Worm (Caenorhabditis elegans) whole organism, L4 larva: Measurements from ENCODE around the gene far-8.

Experiments used
- F44E2.7 ChIP-seq: fragments of 200-800 bp; sonication (Bioruptor generic); IDR thresholded peaks from 2 replicates; pipeline ENCODE4 v2.1.2; 2022; ENCODE audit warnings: missing genetic modification characterization, missing compliant biosample characterization
- R02D3.7 ChIP-seq: fragments of 150-350 bp; sonication (generic microtip); optimal IDR thresholded peaks from 3 replicates; lab custom pipeline; 2014; ENCODE audit warnings: missing biosample characterization, missing genetic modification characterization
- Y5F2A.4 ChIP-seq: fragments of 200-800 bp; sonication (Bioruptor generic); optimal IDR thresholded peaks from 2 replicates; lab custom pipeline; 2018; ENCODE audit warnings: mild to moderate bottlenecking, missing genetic modification characterization, missing compliant biosample characterization
- Y75B8A.6 ChIP-seq: fragments of 200-800 bp; sonication (Bioruptor generic); IDR thresholded peaks from 2 replicates; pipeline ENCODE4 v1.3.6; 2022; ENCODE audit warnings: missing genetic modification reagents, missing genetic modification characterization, missing compliant biosample characterization
- ZK337.2 ChIP-seq: fragments of 200-800 bp; sonication (Bioruptor generic); IDR thresholded peaks from 2 replicates; pipeline ENCODE4 v1.3.6; 2022; ENCODE audit warnings: missing genetic modification reagents, missing genetic modification characterization, missing compliant biosample characterization
- aha-1 ChIP-seq: fragments of 150-350 bp; peaks from one replicate; lab custom pipeline; 2014; ENCODE audit warnings: missing biosample characterization, missing genetic modification characterization
- ceh-28 ChIP-seq: fragments of 150-350 bp; optimal IDR thresholded peaks from 2 replicates; lab custom pipeline; 2014; ENCODE audit warnings: missing biosample characterization, missing genetic modification reagents, missing genetic modification characterization
- ceh-62 ChIP-seq: sonication (generic microtip); optimal IDR thresholded peaks from 2 replicates; lab custom pipeline; 2017; ENCODE audit warnings: missing biosample characterization, missing genetic modification characterization
- ceh-82 ChIP-seq: sonication (generic microtip); optimal IDR thresholded peaks from 2 replicates; lab custom pipeline; 2017; ENCODE audit warnings: missing biosample characterization, missing genetic modification characterization
- ces-1 ChIP-seq: fragments of 150-350 bp; sonication (generic microtip); optimal IDR thresholded peaks from 4 replicates; lab custom pipeline; 2014; ENCODE audit warnings: missing biosample characterization, missing genetic modification reagents, missing genetic modification characterization
- cey-2 ChIP-seq: sonication (generic microtip); optimal IDR thresholded peaks from 3 replicates; lab custom pipeline; 2017; ENCODE audit warnings: missing genetic modification characterization, mild to moderate bottlenecking, missing compliant biosample characterization, antibody characterized with exemption, borderline replicate concordance; ENCODE audit not compliant: insufficient read depth
- ctbp-1 ChIP-seq: fragments of 200-800 bp; sonication (Bioruptor generic); IDR thresholded peaks from 2 replicates; pipeline ENCODE4 v1.3.6; 2022; ENCODE audit warnings: missing genetic modification reagents, missing genetic modification characterization, missing compliant biosample characterization
- daf-12 ChIP-seq: fragments of 150-350 bp; optimal IDR thresholded peaks from 2 replicates; lab custom pipeline; 2014; ENCODE audit warnings: missing biosample characterization, missing genetic modification reagents, missing genetic modification characterization
- daf-16 ChIP-seq, 3 experiments: sonication (generic microtip); optimal IDR thresholded peaks; 2 replicates each; lab custom pipeline; 2016 to 2017; ENCODE audit warnings: missing genetic modification characterization in 3 of 3, missing genetic modification reagents in 3 of 3, mild to moderate bottlenecking in 2 of 3, missing compliant biosample characterization in 2 of 3, missing biosample characterization in 1 of 3, moderate library complexity in 1 of 3
- daf-8 ChIP-seq: fragments of 200-800 bp; sonication (Bioruptor generic); IDR thresholded peaks from 2 replicates; pipeline ENCODE4 v1.3.6; 2022; ENCODE audit warnings: missing genetic modification characterization, missing compliant biosample characterization
- dve-1 ChIP-seq: sonication (generic microtip); optimal IDR thresholded peaks from 2 replicates; lab custom pipeline; 2017; ENCODE audit warnings: antibody characterized with exemption, mild to moderate bottlenecking, missing genetic modification characterization, missing compliant biosample characterization; ENCODE audit not compliant: insufficient read depth
- egl-27 ChIP-seq: sonication (generic microtip); optimal IDR thresholded peaks from 3 replicates; lab custom pipeline; 2017; ENCODE audit warnings: missing biosample characterization, missing genetic modification reagents, missing genetic modification characterization
- egl-43 ChIP-seq: fragments of 200-800 bp; sonication (Bioruptor generic); IDR thresholded peaks from 2 replicates; pipeline ENCODE4 v1.3.6; 2022; ENCODE audit warnings: missing genetic modification reagents, missing genetic modification characterization, missing compliant biosample characterization
- gei-8 ChIP-seq: fragments of 200-800 bp; sonication (Bioruptor generic); optimal IDR thresholded peaks from 2 replicates; lab custom pipeline; 2018; ENCODE audit warnings: mild to moderate bottlenecking, missing genetic modification characterization, missing compliant biosample characterization
- hif-1 ChIP-seq, 2 experiments: sonication (generic microtip); optimal IDR thresholded peaks; 2 replicates each; lab custom pipeline; 2016 to 2017; ENCODE audit warnings: missing compliant biosample characterization in 2 of 2, missing genetic modification characterization in 2 of 2, missing genetic modification reagents in 2 of 2, missing genotype in 2 of 2, mild to moderate bottlenecking in 1 of 2
- lim-7 ChIP-seq: fragments of 200-800 bp; sonication (Bioruptor generic); IDR thresholded peaks from 2 replicates; pipeline ENCODE4 v1.3.6; 2022; ENCODE audit warnings: missing genetic modification characterization, missing compliant biosample characterization
- lin-13 ChIP-seq: fragments of 150-350 bp; optimal IDR thresholded peaks from 2 replicates; lab custom pipeline; 2014; ENCODE audit warnings: missing biosample characterization, missing genetic modification reagents, missing genetic modification characterization
- lin-38 ChIP-seq: fragments of 200-800 bp; sonication (Bioruptor generic); IDR thresholded peaks from 2 replicates; pipeline ENCODE4 v1.3.6; 2022; ENCODE audit warnings: missing genetic modification reagents, missing genetic modification characterization, missing compliant biosample characterization
- lir-3 ChIP-seq: sonication (generic microtip); optimal IDR thresholded peaks from 2 replicates; lab custom pipeline; 2016; ENCODE audit warnings: mild to moderate bottlenecking, missing genetic modification characterization, missing compliant biosample characterization
- lsy-2 ChIP-seq, 2 experiments: fragments of 150-350 bp in 1 of 2; sonication (generic microtip) in 1 of 2; optimal IDR thresholded peaks; 2 replicates each; lab custom pipeline; 2014 to 2017; ENCODE audit warnings: missing biosample characterization in 2 of 2, missing genetic modification characterization in 2 of 2
- madf-5 ChIP-seq, 2 experiments: fragments of 200-800 bp; sonication (Bioruptor generic); IDR thresholded peaks; 2 replicates each; pipeline ENCODE4 v1.3.6; 2022; ENCODE audit warnings: missing compliant biosample characterization in 2 of 2, missing genetic modification characterization in 2 of 2
- madf-9 ChIP-seq: fragments of 200-800 bp; sonication (Bioruptor generic); conservative IDR thresholded peaks from 2 replicates; pipeline ENCODE4 v1.3.6; 2022; ENCODE audit warnings: missing genetic modification reagents, missing genetic modification characterization, missing compliant biosample characterization
- mdl-1 ChIP-seq, 2 experiments: fragments of 150-350 bp in 1 of 2; sonication (generic microtip) in 1 of 2; optimal IDR thresholded peaks; 2 replicates each; lab custom pipeline; 2014 to 2017; ENCODE audit warnings: missing biosample characterization in 2 of 2, missing genetic modification characterization in 2 of 2
- mes-2 ChIP-seq: sonication (generic microtip); optimal IDR thresholded peaks from 2 replicates; lab custom pipeline; 2016; ENCODE audit warnings: missing genotype, mild to moderate bottlenecking, missing genetic modification characterization, missing compliant biosample characterization; ENCODE audit not compliant: poor library complexity, severe bottlenecking
- mxl-2 ChIP-seq: fragments of 200-800 bp; sonication (Bioruptor generic); conservative IDR thresholded peaks from 2 replicates; pipeline ENCODE4 v1.3.6; 2022; ENCODE audit warnings: missing genetic modification reagents, missing genetic modification characterization, missing compliant biosample characterization
- nhr-102 ChIP-seq: sonication (generic microtip); optimal IDR thresholded peaks from 2 replicates; lab custom pipeline; 2016; ENCODE audit warnings: mild to moderate bottlenecking, missing genetic modification characterization, moderate library complexity, missing compliant biosample characterization
- nhr-11 ChIP-seq: fragments of 150-350 bp; optimal IDR thresholded peaks from 2 replicates; lab custom pipeline; 2014; ENCODE audit warnings: missing biosample characterization, missing genetic modification characterization
- nhr-48 ChIP-seq: sonication (generic microtip); optimal IDR thresholded peaks from 2 replicates; lab custom pipeline; 2016; ENCODE audit warnings: mild to moderate bottlenecking, missing genetic modification characterization, missing compliant biosample characterization
- nhr-76 ChIP-seq: fragments of 150-350 bp; optimal IDR thresholded peaks from 2 replicates; lab custom pipeline; 2014; ENCODE audit warnings: missing biosample characterization, missing genetic modification characterization
- pha-4 ChIP-seq, 2 experiments: fragments of 150-350 bp in 1 of 2; fragments of 200-800 bp in 1 of 2; sonication (Bioruptor generic) in 1 of 2; IDR thresholded peaks in 1 of 2; optimal IDR thresholded peaks in 1 of 2; 2 replicates each; pipeline versions ENCODE4 v1.3.6 to Lab custom; 2014 to 2022; ENCODE audit warnings: missing genetic modification characterization in 2 of 2, missing genetic modification reagents in 2 of 2, missing biosample characterization in 1 of 2, missing compliant biosample characterization in 1 of 2
- php-3 ChIP-seq: fragments of 200-800 bp; sonication (Bioruptor generic); IDR thresholded peaks from 2 replicates; pipeline ENCODE4 v1.3.6; 2022; ENCODE audit warnings: missing genetic modification reagents, missing genetic modification characterization, missing compliant biosample characterization
- pqm-1 ChIP-seq: sonication (generic microtip); optimal IDR thresholded peaks from 2 replicates; lab custom pipeline; 2017; ENCODE audit warnings: missing biosample characterization, missing genetic modification characterization
- saeg-2 ChIP-seq: fragments of 200-800 bp; sonication (Bioruptor generic); IDR thresholded peaks from 2 replicates; pipeline ENCODE4 v1.3.6; 2022; ENCODE audit warnings: missing genetic modification reagents, missing genetic modification characterization, missing compliant biosample characterization
- spr-3 ChIP-seq: fragments of 200-800 bp; sonication (Bioruptor generic); optimal IDR thresholded peaks from 2 replicates; lab custom pipeline; 2018; ENCODE audit warnings: mild to moderate bottlenecking, missing genetic modification characterization, missing compliant biosample characterization
- unc-130 ChIP-seq: sonication (generic microtip); optimal IDR thresholded peaks from 2 replicates; lab custom pipeline; 2016; ENCODE audit warnings: missing genetic modification reagents, missing genetic modification characterization, missing compliant biosample characterization
- unc-62 ChIP-seq, 3 experiments: fragments of 150-350 bp in 1 of 3; sonication (generic microtip); optimal IDR thresholded peaks in 2 of 3; peaks in 1 of 3; 1 replicate in 1 of 3; 2 replicates in 2 of 3; lab custom pipeline; 2014 to 2017; ENCODE audit warnings: missing biosample characterization in 3 of 3, missing genetic modification characterization in 3 of 3, missing genetic modification reagents in 3 of 3, missing genotype in 1 of 3
- zfp-2 ChIP-seq: sonication (generic microtip); optimal IDR thresholded peaks from 2 replicates; lab custom pipeline; 2016; ENCODE audit warnings: mild to moderate bottlenecking, missing genetic modification characterization, missing compliant biosample characterization
- zfp-3 ChIP-seq: fragments of 200-800 bp; sonication (Bioruptor generic); conservative IDR thresholded peaks from 2 replicates; pipeline ENCODE4 v1.3.6; 2022; ENCODE audit warnings: missing genetic modification reagents, missing genetic modification characterization, missing compliant biosample characterization
- zip-11 ChIP-seq: fragments of 200-800 bp; sonication (Bioruptor generic); IDR thresholded peaks from 2 replicates; pipeline ENCODE4 v1.3.6; 2022; ENCODE audit warnings: missing genetic modification characterization, missing compliant biosample characterization
- zip-2 ChIP-seq: fragments of 150-350 bp; optimal IDR thresholded peaks from 2 replicates; lab custom pipeline; 2014; ENCODE audit warnings: missing biosample characterization, missing genetic modification characterization

Gene far-8

DNA sequence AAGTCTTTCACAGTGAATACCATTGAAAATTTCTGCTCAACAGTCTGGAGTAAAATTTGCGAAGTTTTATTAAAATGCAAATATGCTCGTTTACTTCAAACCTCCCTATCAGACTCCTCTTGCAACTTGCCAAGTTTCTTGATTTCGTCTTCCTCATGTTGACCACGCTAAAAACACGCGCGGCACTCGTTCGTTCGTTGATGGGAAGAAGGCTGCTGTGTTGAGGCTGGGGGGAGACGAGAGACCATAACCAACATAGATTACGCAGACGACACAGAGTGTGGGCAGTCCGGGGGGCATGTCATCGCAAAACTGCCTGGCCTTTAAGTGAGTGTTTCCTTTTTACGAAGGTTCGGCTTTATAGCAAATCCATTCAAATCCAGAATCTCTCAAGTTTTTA lies 1.3 kb downstream of the far-8 start (continued):
- TF ChIP-seq ceh-62 (tag; lab: Kevin White, UChicago) (no peak), egl-27 (no peak), zip-11 (GFP tag; lab: Robert Waterston, UW) (no peak), aha-1 (peak; percentile 40)

DNA sequence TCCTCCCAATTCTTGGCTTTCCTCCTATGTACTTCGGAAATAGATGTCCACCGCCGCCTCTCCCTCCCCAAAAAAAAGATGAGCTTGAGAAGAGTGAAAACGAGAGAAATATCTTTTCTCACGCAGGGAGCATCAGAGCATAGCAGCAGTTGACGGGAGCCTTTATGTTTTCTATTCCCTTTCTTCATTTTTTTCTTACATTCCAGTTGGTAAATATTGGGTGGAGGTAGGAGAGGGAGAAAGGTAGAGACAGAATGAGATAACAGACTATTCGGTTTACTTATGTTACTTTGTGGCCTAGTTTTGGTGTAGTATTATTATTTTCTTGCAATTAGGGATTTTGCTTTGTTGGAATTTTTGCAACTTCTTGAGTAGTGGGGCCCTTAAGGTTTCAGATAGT lies 1.8 kb downstream of the far-8 start:
- TF ChIP-seq dve-1 (no peak), zfp-2 (tag; lab: Kevin White, UChicago) (no peak), ces-1 (GFP tag; lab: Kevin White, UChicago) (no peak), Y75B8A.6 (GFP tag; lab: Robert Waterston, UW) (no peak), daf-12 (tag; lab: Kevin White, UChicago) (no peak), nhr-11 (tag; lab: Kevin White, UChicago) (no peak), lsy-2 (tag; optimal IDR thresholded peaks at IDR 0.05; lab: Kevin White, UChicago) (no peak), daf-16 (GFP tag; optimal IDR thresholded peaks at IDR 0.05; lab: Kevin White, UChicago) (no peak), daf-16 (tag; optimal IDR thresholded peaks at IDR 0.05; lab: Kevin White, UChicago) (peak; percentile 17), nhr-102 (tag; lab: Kevin White, UChicago) (no peak), unc-130 (no peak), unc-62 (GFP tag; optimal IDR thresholded peaks at IDR 0.05 in 1 of 2; lab: Kevin White, UChicago) (peak in 1 of 2 experiments; percentile 43), unc-62 (tag; optimal IDR thresholded peaks at IDR 0.05; lab: Kevin White, UChicago) (no peak), daf-8 (GFP tag; lab: Robert Waterston, UW) (no peak), Y5F2A.4 (GFP tag; lab: Kevin White, UChicago) (no peak), zfp-3 (GFP tag; lab: Robert Waterston, UW) (no peak)

DNA sequence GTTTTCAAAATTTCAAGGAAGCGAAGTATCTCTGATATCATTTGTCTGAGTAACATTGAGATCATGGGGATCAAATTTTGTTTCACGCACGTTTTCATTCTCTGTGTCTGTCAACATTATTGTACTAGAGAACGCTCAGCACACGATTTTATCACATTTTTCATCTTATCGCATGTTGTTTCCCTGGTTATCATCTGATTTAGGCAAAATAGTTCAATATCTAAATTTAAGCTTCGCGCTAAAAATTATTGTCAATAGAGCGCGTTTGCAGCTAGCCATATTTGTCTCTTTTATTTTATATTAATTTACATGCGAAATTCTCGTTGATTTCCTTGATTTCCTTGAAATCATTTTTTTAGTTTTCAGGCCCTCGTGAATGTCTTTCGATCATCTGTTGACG lies 2.8 kb downstream of the far-8 start, which contains the start of gene K02F3.2:
TSS of gene K02F3.2 (plus strand) at position 357 of the 400 bp plus-strand sequence.
- no peak for TF ChIP-seq ZK337.2
- TF ChIP-seq ceh-28 (tag; lab: Kevin White, UChicago), result no peak
- TF ChIP-seq zip-2, result no peak
- peak; percentile 95 for TF ChIP-seq lin-38
- no peak for TF ChIP-seq madf-9
- TF ChIP-seq saeg-2 (GFP tag; lab: Robert Waterston, UW), result no peak
- TF ChIP-seq unc-62 (GFP tag; optimal IDR thresholded peaks at IDR 0.05 in 1 of 2; lab: Kevin White, UChicago), result no peak
- no peak for TF ChIP-seq unc-62 (tag; optimal IDR thresholded peaks at IDR 0.05; lab: Kevin White, UChicago)
- no peak for TF ChIP-seq F44E2.7 (GFP tag; lab: Robert Waterston, UW)
- no peak for TF ChIP-seq spr-3 (GFP tag; lab: Kevin White, UChicago)
- TF ChIP-seq zfp-3 (GFP tag; lab: Robert Waterston, UW), result no peak
- peak; percentile 1 for TF ChIP-seq pqm-1 (tag; lab: Kevin White, UChicago)
- no peak for TF ChIP-seq cey-2 (tag; lab: Kevin White, UChicago)
- TF ChIP-seq nhr-48 (tag; lab: Kevin White, UChicago), result peak; percentile 53
- TF ChIP-seq ceh-62 (tag; lab: Kevin White, UChicago), result no peak
- no peak for TF ChIP-seq ces-1 (GFP tag; lab: Kevin White, UChicago)
- no peak for TF ChIP-seq pha-4 (GFP tag; IDR thresholded peaks at IDR 0.05; lab: Robert Waterston, UW)
- no peak for TF ChIP-seq pha-4 (tag; optimal IDR thresholded peaks at IDR 0.05; lab: Kevin White, UChicago)
- TF ChIP-seq lir-3 (tag; lab: Kevin White, UChicago), result no peak
- no peak for TF ChIP-seq php-3 (GFP tag; lab: Robert Waterston, UW)
- TF ChIP-seq ceh-82, result no peak
- TF ChIP-seq madf-5 (GFP tag; IDR thresholded peaks at IDR 0.05; lab: Robert Waterston, UW), result no peak
- TF ChIP-seq gei-8, result no peak
- peak; percentile 37 for TF ChIP-seq nhr-11 (tag; lab: Kevin White, UChicago)
- TF ChIP-seq mxl-2 (GFP tag; lab: Robert Waterston, UW), result no peak
- peak; percentile 84 for TF ChIP-seq aha-1
- TF ChIP-seq mdl-1 (tag; optimal IDR thresholded peaks at IDR 0.05; lab: Kevin White, UChicago), result peak in 1 of 2 experiments; percentile 89
- TF ChIP-seq egl-43 (GFP tag; lab: Robert Waterston, UW), result no peak
- TF ChIP-seq nhr-76 (tag; lab: Kevin White, UChicago), result no peak
- no peak for TF ChIP-seq lim-7
- TF ChIP-seq mes-2 (tag; lab: Kevin White, UChicago), result peak; percentile 13
- no peak for TF ChIP-seq ctbp-1
- TF ChIP-seq hif-1 (tag; optimal IDR thresholded peaks at IDR 0.05; lab: Kevin White, UChicago), result peak in 1 of 2 experiments; percentile 47
- no peak for TF ChIP-seq R02D3.7 (tag; lab: Kevin White, UChicago)
- peak; percentile 82 for TF ChIP-seq dve-1
- no peak for TF ChIP-seq lin-13 (GFP tag; lab: Kevin White, UChicago)
